Fruit fly (Drosophila melanogaster): ENCODE results near the gene Karl.

Karl gene

DNA sequence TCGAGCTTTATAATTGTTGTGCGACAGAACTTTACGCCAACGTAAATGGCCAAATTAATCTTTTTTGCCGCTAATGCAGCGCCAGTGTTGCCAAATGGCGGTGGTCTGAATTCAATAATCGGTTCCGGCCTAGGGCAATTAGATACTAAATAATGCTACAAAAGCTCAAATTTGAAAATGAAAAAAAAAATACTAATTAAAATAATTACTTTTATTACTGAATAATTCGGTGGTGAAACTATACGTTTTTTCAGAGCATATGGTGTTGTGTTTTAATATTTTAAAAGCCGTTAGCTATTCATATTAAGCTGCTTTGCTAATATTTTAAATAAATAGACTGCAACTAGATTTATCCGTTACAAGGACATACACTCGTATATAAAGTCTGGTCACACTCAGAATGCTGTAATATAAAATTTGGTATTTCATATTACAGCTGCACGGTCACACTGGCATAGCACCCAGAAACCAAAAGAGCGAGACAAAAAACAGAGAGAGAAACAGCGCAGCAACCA is 29.3 kb downstream of the Karl start, which contains the start of the genes CG1578 and rudhira (continued):
- TF ChIP-seq CG10267 (tag; optimal IDR thresholded peaks at IDR 0.05) (peak; percentile 88), CG2678 (tag; optimal IDR thresholded peaks at IDR 0.05) (peak; percentile 11), Hsf (GFP tag; optimal IDR thresholded peaks at IDR 0.05) (no peak), CG17359 (tag; optimal IDR thresholded peaks at IDR 0.05) (no peak), CG9876 (GFP tag; optimal IDR thresholded peaks at IDR 0.05) (no peak), Vsx1 (GFP tag; optimal IDR thresholded peaks at IDR 0.05) (no peak), salm (tag; optimal IDR thresholded peaks at IDR 0.05) (no peak), ind (GFP tag; optimal IDR thresholded peaks at IDR 0.05) (no peak), her (GFP tag; optimal IDR thresholded peaks at IDR 0.05) (no peak), eve (GFP tag; optimal IDR thresholded peaks at IDR 0.05) (peak in 1 of 2 experiments; percentile 33), CG14710 (tag; optimal IDR thresholded peaks at IDR 0.05) (peak; percentile 80), cato (GFP tag; optimal IDR thresholded peaks at IDR 0.05; ENCODE audit: borderline replicate concordance) (no peak), sna (GFP tag; IDR thresholded peaks at IDR 0.05; ENCODE audit: partially characterized antibody) (no peak), fd3F (GFP tag; optimal IDR thresholded peaks at IDR 0.05) (no peak), Adf1 (GFP tag; IDR thresholded peaks at IDR 0.05) (no peak), CG3407 (GFP tag; optimal IDR thresholded peaks at IDR 0.05) (no peak), CG14050 (GFP tag; IDR thresholded peaks at IDR 0.05) (no peak), Oli (tag; optimal IDR thresholded peaks at IDR 0.05) (no peak), nau (GFP tag; optimal IDR thresholded peaks at IDR 0.05) (no peak), CG9932 (GFP tag; IDR thresholded peaks at IDR 0.05) (no peak), ash1 (GFP tag; optimal IDR thresholded peaks at IDR 0.05) (no peak), CG13775 (GFP tag; optimal IDR thresholded peaks at IDR 0.05) (no peak), CG2202 (tag; optimal IDR thresholded peaks at IDR 0.05) (no peak), CG3065 (GFP tag; optimal IDR thresholded peaks at IDR 0.05) (no peak), CG17612 (GFP tag; IDR thresholded peaks at IDR 0.05) (no peak), disco-r (GFP tag; optimal IDR thresholded peaks at IDR 0.05) (no peak), CG11093 (GFP tag; IDR thresholded peaks at IDR 0.05) (no peak), danr (GFP tag; IDR thresholded peaks at IDR 0.05) (no peak), ara (GFP tag; IDR thresholded peaks at IDR 0.05) (no peak), dm (GFP tag; optimal IDR thresholded peaks at IDR 0.05) (no peak), vfl (GFP tag; optimal IDR thresholded peaks at IDR 0.05) (no peak), dan (GFP tag; IDR thresholded peaks at IDR 0.05) (no peak), Mes4 (GFP tag; optimal IDR thresholded peaks at IDR 0.05) (no peak), E2f2 (GFP tag; IDR thresholded peaks at IDR 0.05) (peak; percentile 58), CG14014 (GFP tag; IDR thresholded peaks at IDR 0.05) (no peak), MESR4 (GFP tag; optimal IDR thresholded peaks at IDR 0.05) (no peak), Lim3 (GFP tag; IDR thresholded peaks at IDR 0.05) (no peak), h (optimal IDR thresholded peaks at IDR 0.05) (no peak), Sry-δ (GFP tag; optimal IDR thresholded peaks at IDR 0.05) (no peak), CG11085 (GFP tag; IDR thresholded peaks at IDR 0.05) (no peak), CG10565 (GFP tag; optimal IDR thresholded peaks at IDR 0.05) (no peak), CG11696 (GFP tag; IDR thresholded peaks at IDR 0.05) (no peak), phol (tag; optimal IDR thresholded peaks at IDR 0.05) (peak; percentile 39), tx (GFP tag; optimal IDR thresholded peaks at IDR 0.05) (no peak), CG17802 (tag; optimal IDR thresholded peaks at IDR 0.05) (no peak), Oaz (GFP tag; IDR thresholded peaks at IDR 0.05) (no peak), CG6813 (GFP tag; optimal IDR thresholded peaks at IDR 0.05) (no peak), Hand (GFP tag; optimal IDR thresholded peaks at IDR 0.05) (no peak), GATAe (GFP tag; conservative IDR thresholded peaks at IDR 0.05) (no peak), CG2889 (GFP tag; IDR thresholded peaks at IDR 0.05) (no peak), pb (GFP tag; optimal IDR thresholded peaks at IDR 0.05) (no peak), dmrt11E (tag; optimal IDR thresholded peaks at IDR 0.05) (no peak)
